Worm (Caenorhabditis elegans): ENCODE measurements around the gene srsx-19.

DNA sequence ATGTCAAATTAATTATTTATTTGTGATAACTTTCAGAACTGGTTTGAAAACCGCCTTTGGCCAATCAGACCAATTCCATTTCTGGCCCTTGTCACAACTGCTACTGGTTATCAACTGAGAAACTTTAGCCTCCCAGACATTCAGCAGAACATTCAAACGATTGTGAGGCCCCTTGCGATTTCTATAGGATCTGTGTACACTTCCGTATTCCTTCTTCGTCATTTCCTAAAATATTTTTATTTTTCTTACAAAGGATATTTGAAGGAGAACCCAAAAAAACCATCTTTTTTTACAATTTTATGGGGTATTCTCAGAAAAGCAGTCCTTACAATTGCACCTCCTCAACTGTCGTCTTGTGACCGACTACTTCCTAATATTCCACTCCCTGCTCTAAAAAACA lies 14.1 kb upstream of the srsx-19 start:
- TF ChIP-seq lin-39 (tag; optimal IDR thresholded peaks at IDR 0.05) (no peak), nfya-1 (tag; optimal IDR thresholded peaks at IDR 0.05; ENCODE audit: insufficient read depth) (no peak)

Data from whole organism, L3 larva.